Worm (Caenorhabditis elegans): ENCODE measurements around the gene R107.9.
A peak's percentile ranks its signal among the peaks of the same experiment; 100 is the strongest.

Gene R107.9

DNA sequence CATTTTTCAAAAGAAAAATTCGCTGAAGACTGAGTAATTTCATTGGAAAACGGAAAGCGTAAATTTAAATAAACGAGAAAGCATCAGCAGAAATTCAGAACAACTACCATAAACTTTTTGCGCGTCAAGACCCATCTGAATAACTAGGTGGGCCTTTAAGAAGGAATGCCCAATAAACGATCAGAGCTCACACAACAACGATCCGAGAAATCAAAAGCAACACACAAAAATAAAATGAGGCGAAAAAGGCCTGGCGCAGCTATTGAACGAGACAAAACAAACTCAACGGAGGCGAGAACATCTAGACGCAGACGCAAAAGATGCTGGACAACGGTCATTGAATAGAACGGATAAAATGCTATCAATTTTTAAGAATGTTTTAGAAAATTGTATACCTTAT lies 38.9 kb upstream of the R107.9 start:
- TF ChIP-seq hmg-1.2 (GFP tag; IDR thresholded peaks at IDR 0.05): peak; percentile 19; the same call in 1 of the 2 replicates
- TF ChIP-seq nhr-27 (tag; optimal IDR thresholded peaks at IDR 0.05): no peak

DNA sequence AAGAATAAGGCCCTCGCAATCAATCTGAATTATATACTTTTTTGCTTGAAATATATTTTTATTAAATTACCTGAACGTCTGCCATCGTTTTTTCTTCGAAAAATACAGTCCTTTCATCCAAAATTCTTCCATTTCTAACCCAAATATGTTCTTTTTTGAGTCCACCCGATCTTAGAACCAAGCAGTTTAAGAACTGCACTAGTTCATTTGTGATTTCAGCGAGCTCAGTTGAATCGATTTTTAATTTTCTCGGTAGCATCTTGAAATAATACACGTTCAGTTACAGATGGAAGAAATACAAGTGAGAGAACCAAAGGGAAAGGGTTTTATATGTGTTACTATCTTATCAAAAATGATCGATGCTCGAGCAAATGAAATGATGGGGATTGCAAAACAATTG lies 38.2 kb upstream of the R107.9 start, which contains the start of gene F59B2.3:
Gene F59B2.3 (minus strand): TSS at position 259 of the 400 bp plus-strand sequence.
- TF ChIP-seq ztf-25 (GFP tag; IDR thresholded peaks at IDR 0.05): no peak
- TF ChIP-seq ztf-22 (GFP tag; optimal IDR thresholded peaks at IDR 0.05): no peak
- peak; percentile 9 for TF ChIP-seq atf-7 (tag; optimal IDR thresholded peaks at IDR 0.05)
- TF ChIP-seq B0035.1 (tag; optimal IDR thresholded peaks at IDR 0.05): no peak
- no peak for TF ChIP-seq cebp-2 (GFP tag; IDR thresholded peaks at IDR 0.05)
- TF ChIP-seq hrde-1 (tag; optimal IDR thresholded peaks at IDR 0.05; ENCODE audit: borderline replicate concordance): peak; percentile 3
- peak; percentile 11 for TF ChIP-seq athp-1 (tag; optimal IDR thresholded peaks at IDR 0.05)
- TF ChIP-seq tbp1 (GFP tag; optimal IDR thresholded peaks at IDR 0.05): peak; percentile 3
- no peak for TF ChIP-seq dpl-1 (GFP tag; optimal IDR thresholded peaks at IDR 0.05)
- TF ChIP-seq dox-1 (GFP tag; IDR thresholded peaks at IDR 0.05): no peak
- no peak for TF ChIP-seq nhr-120 (GFP tag; IDR thresholded peaks at IDR 0.05)
- TF ChIP-seq nhr-27 (tag; optimal IDR thresholded peaks at IDR 0.05): no peak
- TF ChIP-seq snpc-3.4 (tag; optimal IDR thresholded peaks at IDR 0.05): peak; percentile 26
- no peak for TF ChIP-seq nhr-179 (tag; optimal IDR thresholded peaks at IDR 0.05)
- no peak for TF ChIP-seq sea-2 (GFP tag; IDR thresholded peaks at IDR 0.05)
- no peak for TF ChIP-seq madf-10 (tag; optimal IDR thresholded peaks at IDR 0.05)
- no peak for TF ChIP-seq zfh-2 (GFP tag; conservative IDR thresholded peaks at IDR 0.05)
- no peak for TF ChIP-seq repo-1 (tag; optimal IDR thresholded peaks at IDR 0.05)

DNA sequence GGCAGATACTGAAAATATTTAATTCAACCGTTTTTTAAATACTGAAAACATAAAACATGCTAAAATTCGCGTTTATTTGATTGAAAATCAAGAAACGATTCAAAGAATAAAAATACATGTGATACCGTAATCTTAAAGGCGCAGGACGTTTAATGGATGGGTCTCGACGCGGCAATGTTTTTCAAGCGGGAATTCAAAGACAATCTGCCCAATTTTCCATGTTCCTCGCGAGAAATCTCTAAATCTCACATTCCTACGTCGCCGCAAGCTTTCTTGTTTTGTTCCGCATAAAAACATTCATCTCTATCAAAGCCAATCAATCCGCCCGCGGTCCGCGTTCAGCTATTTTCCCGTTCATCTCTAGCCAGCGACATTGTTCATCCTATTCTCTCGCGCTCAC lies 36.3 kb upstream of the R107.9 start:
- TF ChIP-seq Y79H2A.3 (GFP tag; conservative IDR thresholded peaks at IDR 0.05) (no peak), Y53G8AR.9 (GFP tag; conservative IDR thresholded peaks at IDR 0.05) (no peak; the same call in 1 of the 2 replicates), F33H1.4 (GFP tag; IDR thresholded peaks at IDR 0.05) (peak; percentile 91), ekl-4 (GFP tag; IDR thresholded peaks at IDR 0.05) (no peak), somi-1 (GFP tag; optimal IDR thresholded peaks at IDR 0.05) (no peak), madf-6 (GFP tag; IDR thresholded peaks at IDR 0.05) (peak; percentile 91), rcor-1 (GFP tag; IDR thresholded peaks at IDR 0.05) (0 out of 2 replicates have a peak, but pooled peaks have one; percentile 31), cebp-2 (GFP tag; IDR thresholded peaks at IDR 0.05) (no peak), ceh-58 (GFP tag; IDR thresholded peaks at IDR 0.05) (no peak), lin-40 (tag; optimal IDR thresholded peaks at IDR 0.05) (no peak), nfya-1 (tag; optimal IDR thresholded peaks at IDR 0.05; ENCODE audit: borderline replicate concordance, insufficient read depth) (no peak), lin-26 (GFP tag; IDR thresholded peaks at IDR 0.05) (no peak), unc-62 (GFP tag; optimal IDR thresholded peaks at IDR 0.05) (no peak), rec-8 (tag; optimal IDR thresholded peaks at IDR 0.05) (no peak), sptf-2 (GFP tag; optimal IDR thresholded peaks at IDR 0.05) (no peak), ets-4 (GFP tag; optimal IDR thresholded peaks at IDR 0.05) (no peak), hmg-20 (GFP tag; IDR thresholded peaks at IDR 0.05) (no peak), dpff-1 (tag; optimal IDR thresholded peaks at IDR 0.05) (no peak), F52B5.7 (tag; optimal IDR thresholded peaks at IDR 0.05) (no peak), madf-3 (GFP tag; IDR thresholded peaks at IDR 0.05) (no peak), dox-1 (GFP tag; IDR thresholded peaks at IDR 0.05) (peak; percentile 31; the same call in 1 of the 2 replicates), B0035.1 (tag; optimal IDR thresholded peaks at IDR 0.05) (no peak), nhr-27 (tag; optimal IDR thresholded peaks at IDR 0.05) (no peak), hlh-26 (GFP tag; conservative IDR thresholded peaks at IDR 0.05) (no peak), ccch-3 (GFP tag; optimal IDR thresholded peaks at IDR 0.05) (no peak), bed-1 (GFP tag; IDR thresholded peaks at IDR 0.05) (no peak), ceh-79 (tag; optimal IDR thresholded peaks at IDR 0.05) (no peak), unc-130 (GFP tag; optimal IDR thresholded peaks at IDR 0.05) (no peak), cebp-1 (GFP tag; IDR thresholded peaks at IDR 0.05) (no peak), cebp-1 (tag; optimal IDR thresholded peaks at IDR 0.05) (no peak), zim-3 (tag; optimal IDR thresholded peaks at IDR 0.05) (no peak)
